Worm (Caenorhabditis elegans): ENCODE results near the gene irld-66.

DNA sequence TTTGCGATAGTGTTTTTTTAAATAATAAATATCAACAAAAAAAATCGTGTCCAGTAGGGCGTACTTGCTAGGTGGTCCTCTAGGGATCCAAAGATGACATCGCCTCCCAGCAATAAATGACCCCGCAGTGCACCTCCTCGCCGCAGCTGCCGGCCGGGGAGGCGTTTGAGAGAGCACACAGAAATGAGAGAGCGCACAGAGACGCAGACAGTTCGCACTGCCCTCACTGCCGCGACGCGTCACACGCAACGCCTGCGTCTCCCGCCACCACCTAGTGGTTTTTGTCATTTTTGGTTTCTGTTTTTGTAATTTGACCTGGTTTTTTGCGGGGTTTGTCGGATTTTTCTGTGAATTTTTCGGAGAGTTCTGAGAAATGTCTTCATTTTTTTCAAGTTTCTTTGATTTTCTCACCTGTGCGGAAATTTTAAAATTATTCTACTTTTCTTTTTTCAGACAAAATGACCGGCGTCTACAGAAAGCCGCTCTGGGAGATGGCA, 47.3 kb upstream of the irld-66 start, which contains the start of gene lido-7:
- TF ChIP-seq dao-5 (tag; optimal IDR thresholded peaks at IDR 0.05) (no peak), him-1 (tag; optimal IDR thresholded peaks at IDR 0.05) (peak; percentile 18), W03F9.2 (tag; optimal IDR thresholded peaks at IDR 0.05) (no peak)

All from whole organism, L4/young adult.